Fruit fly (Drosophila melanogaster) whole organism, pupa: ENCODE measurements around the gene MED4.

Source experiments
- CG10348 ChIP-seq: fragments of 200-800 bp; sonication (Bioruptor generic); IDR thresholded peaks from 2 replicates; pipeline ENCODE4 v1.3.6; 2022; ENCODE audit warnings: missing biosample characterization, missing genetic modification characterization
- CG12605 ChIP-seq: fragments of 200-800 bp; sonication (Bioruptor generic); IDR thresholded peaks from 2 replicates; pipeline ENCODE4 v1.3.6; 2022; ENCODE audit warnings: missing biosample characterization, missing genetic modification characterization
- CG13204 ChIP-seq: fragments of 200-800 bp; sonication (Bioruptor generic); optimal IDR thresholded peaks from 2 replicates; lab custom pipeline; 2018; ENCODE audit warnings: missing biosample characterization, mild to moderate bottlenecking, missing genetic modification characterization, moderate library complexity
- CG14655 ChIP-seq: fragments of 200-800 bp; sonication (Bioruptor generic); optimal IDR thresholded peaks from 3 replicates; lab custom pipeline; 2017; ENCODE audit warnings: mild to moderate bottlenecking, missing biosample characterization, missing genetic modification reagents, missing genetic modification characterization
- CG15710 ChIP-seq: fragments of 200-800 bp; sonication (Bioruptor generic); optimal IDR thresholded peaks from 2 replicates; lab custom pipeline; 2018; ENCODE audit warnings: missing biosample characterization, mild to moderate bottlenecking, missing genetic modification characterization, moderate library complexity
- CG17806 ChIP-seq: fragments of 200-800 bp; sonication (Bioruptor generic); optimal IDR thresholded peaks from 2 replicates; lab custom pipeline; 2018; ENCODE audit warnings: missing biosample characterization, mild to moderate bottlenecking, missing genetic modification characterization, moderate library complexity
- CG32121 ChIP-seq: fragments of 200-800 bp; sonication (Bioruptor generic); IDR thresholded peaks from 2 replicates; pipeline ENCODE4 v1.3.6; 2022; ENCODE audit warnings: missing biosample characterization, missing genetic modification characterization
- CG34367 ChIP-seq: fragments of 200-800 bp; sonication (Bioruptor generic); optimal IDR thresholded peaks from 2 replicates; lab custom pipeline; 2018; ENCODE audit warnings: missing biosample characterization, mild to moderate bottlenecking, missing genetic modification characterization
- CG4496 ChIP-seq: fragments of 200-800 bp; sonication (Bioruptor generic); IDR thresholded peaks from 3 replicates; pipeline ENCODE4 v1.3.6; 2022; ENCODE audit warnings: missing biosample characterization, missing genetic modification characterization
- CG8159 ChIP-seq: fragments of 200-800 bp; sonication (Bioruptor generic); optimal IDR thresholded peaks from 3 replicates; lab custom pipeline; 2018; ENCODE audit warnings: missing biosample characterization, mild to moderate bottlenecking, missing genetic modification characterization, moderate library complexity
- CG8301 ChIP-seq: fragments of 200-800 bp; sonication (Bioruptor generic); optimal IDR thresholded peaks from 2 replicates; lab custom pipeline; 2018; ENCODE audit warnings: missing biosample characterization, mild to moderate bottlenecking, missing genetic modification characterization
- CG9948 ChIP-seq: fragments of 200-800 bp; sonication (Bioruptor generic); optimal IDR thresholded peaks from 2 replicates; lab custom pipeline; 2018; ENCODE audit warnings: missing biosample characterization, mild to moderate bottlenecking, missing genetic modification characterization, moderate library complexity
- D1 ChIP-seq: fragments of 200-800 bp; sonication (Bioruptor generic); optimal IDR thresholded peaks from 2 replicates; lab custom pipeline; 2018; ENCODE audit warnings: missing biosample characterization, mild to moderate bottlenecking, missing genetic modification characterization, moderate library complexity
- EcR ChIP-seq: fragments of 200-800 bp; sonication (Bioruptor generic); optimal IDR thresholded peaks from 3 replicates; lab custom pipeline; 2019; ENCODE audit warnings: missing biosample characterization, missing genetic modification characterization, mild to moderate bottlenecking, moderate library complexity, missing genetic modification reagents
- Ets98B ChIP-seq: fragments of 200-800 bp; sonication (Bioruptor generic); IDR thresholded peaks from 2 replicates; pipeline ENCODE4 v1.3.6; 2022; ENCODE audit warnings: missing biosample characterization, missing genetic modification characterization
- Pif1A ChIP-seq: fragments of 200-800 bp; sonication (Bioruptor generic); optimal IDR thresholded peaks from 3 replicates; lab custom pipeline; 2016; ENCODE audit warnings: missing biosample characterization, missing genetic modification characterization
- Pif1B ChIP-seq: fragments of 200-800 bp; sonication (Bioruptor generic); optimal IDR thresholded peaks from 3 replicates; lab custom pipeline; 2016; ENCODE audit warnings: missing biosample characterization, missing genetic modification characterization
- Snoo ChIP-seq: fragments of 200-800 bp; sonication (Bioruptor generic); optimal IDR thresholded peaks from 3 replicates; lab custom pipeline; 2017; ENCODE audit warnings: missing biosample characterization, mild to moderate bottlenecking, missing genetic modification characterization, inconsistent platforms
- fd96Ca ChIP-seq: fragments of 200-800 bp; sonication (Bioruptor generic); IDR thresholded peaks from 3 replicates; pipeline ENCODE4 v1.3.6; 2022; ENCODE audit warnings: missing biosample characterization, missing genetic modification characterization
- gl ChIP-seq: fragments of 200-800 bp; sonication (Bioruptor generic); optimal IDR thresholded peaks from 2 replicates; lab custom pipeline; 2018; ENCODE audit warnings: missing biosample characterization, mild to moderate bottlenecking, missing genetic modification characterization
- rn ChIP-seq: fragments of 200-800 bp; sonication (Bioruptor generic); IDR thresholded peaks from 2 replicates; pipeline ENCODE4 v1.3.6; 2022; ENCODE audit warnings: missing biosample characterization, missing genetic modification characterization

MED4 gene

DNA sequence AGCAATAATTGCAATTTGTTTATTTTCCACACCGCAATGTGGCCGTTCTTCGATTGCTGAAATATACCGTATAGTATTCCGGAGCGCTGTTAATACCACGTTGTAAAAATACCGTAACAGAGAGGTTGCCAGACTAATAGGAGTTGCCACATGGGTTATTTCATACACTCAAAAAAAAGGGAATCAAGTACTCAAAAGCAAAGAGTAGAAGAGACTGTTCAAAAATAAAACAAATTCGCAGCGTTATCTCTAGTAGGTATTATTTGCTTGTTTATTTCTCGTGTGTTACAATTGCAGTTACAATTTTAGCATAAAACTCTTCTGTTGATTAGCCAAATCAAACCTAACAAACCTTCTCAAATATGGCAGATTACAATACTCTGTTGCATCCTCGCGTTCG is at the start of gene MED4:
MED4 (minus strand) TSS at position 59 of the 400 bp plus-strand sequence.
- no peak for TF ChIP-seq D1 (tag; lab: Kevin White, UChicago)
- peak; percentile 71 for TF ChIP-seq CG15710
- no peak for TF ChIP-seq Pif1A
- peak; percentile 70 for TF ChIP-seq CG8159
- peak; percentile 77 for TF ChIP-seq CG32121 (GFP tag; lab: Robert Waterston, UW)
- TF ChIP-seq Ets98B (GFP tag; lab: Robert Waterston, UW): peak; percentile 85
- peak; percentile 68 for TF ChIP-seq CG17806 (tag; lab: Kevin White, UChicago)
- TF ChIP-seq CG9948 (tag; lab: Kevin White, UChicago): peak; percentile 61
- no peak for TF ChIP-seq CG14655 (GFP tag; lab: Kevin White, UChicago)
- no peak for TF ChIP-seq Pif1B (GFP tag; lab: Kevin White, UChicago)
- TF ChIP-seq Snoo (tag; lab: Kevin White, UChicago): peak; percentile 75
- TF ChIP-seq rn (GFP tag; lab: Robert Waterston, UW): peak; percentile 57
- TF ChIP-seq CG10348: no peak
- no peak for TF ChIP-seq EcR (GFP tag; lab: Kevin White, UChicago)
- TF ChIP-seq CG34367 (tag; lab: Kevin White, UChicago): peak; percentile 65
- TF ChIP-seq CG13204 (GFP tag; lab: Kevin White, UChicago): no peak
- TF ChIP-seq CG8301 (tag; lab: Kevin White, UChicago): peak; percentile 79
- peak; percentile 66 for TF ChIP-seq CG12605 (GFP tag; lab: Robert Waterston, UW)
- TF ChIP-seq fd96Ca (GFP tag; lab: Robert Waterston, UW): peak; percentile 60; the same call in 2 of the 3 replicates
- peak; percentile 43 for TF ChIP-seq gl (tag; lab: Kevin White, UChicago)
- TF ChIP-seq CG4496 (GFP tag; lab: Robert Waterston, UW): peak; percentile 89

DNA sequence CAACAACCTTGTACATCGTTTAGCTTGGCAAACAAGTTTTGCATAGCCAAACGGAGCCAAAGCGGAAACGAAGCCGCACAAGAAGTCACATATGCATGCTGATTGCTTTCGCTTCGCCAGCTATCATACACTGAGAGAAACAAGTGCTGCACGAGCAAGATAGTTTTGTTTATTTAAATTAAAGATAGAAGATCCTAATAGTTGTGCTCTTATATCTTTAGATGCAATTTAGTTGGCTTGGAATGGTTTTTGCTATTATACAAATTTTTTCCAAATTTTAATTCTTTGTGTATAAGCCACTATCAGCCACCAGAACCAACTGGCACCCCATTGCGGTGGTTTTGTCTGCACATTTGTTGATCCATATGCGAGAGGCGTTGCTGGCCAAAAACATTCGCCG is 33.2 kb upstream of the MED4 start:
- TF ChIP-seq Pif1A: peak; percentile 16
- no peak for TF ChIP-seq CG17806 (tag; lab: Kevin White, UChicago)
- TF ChIP-seq fd96Ca (GFP tag; lab: Robert Waterston, UW): 0 out of 3 replicates have a peak, but pooled peaks have one; percentile 8
- TF ChIP-seq CG8301 (tag; lab: Kevin White, UChicago): no peak
- no peak for TF ChIP-seq Pif1B (GFP tag; lab: Kevin White, UChicago)
- TF ChIP-seq CG14655 (GFP tag; lab: Kevin White, UChicago): peak; percentile 45
- no peak for TF ChIP-seq CG34367 (tag; lab: Kevin White, UChicago)
- no peak for TF ChIP-seq rn (GFP tag; lab: Robert Waterston, UW)
- no peak for TF ChIP-seq EcR (GFP tag; lab: Kevin White, UChicago)
- TF ChIP-seq CG10348: no peak

DNA sequence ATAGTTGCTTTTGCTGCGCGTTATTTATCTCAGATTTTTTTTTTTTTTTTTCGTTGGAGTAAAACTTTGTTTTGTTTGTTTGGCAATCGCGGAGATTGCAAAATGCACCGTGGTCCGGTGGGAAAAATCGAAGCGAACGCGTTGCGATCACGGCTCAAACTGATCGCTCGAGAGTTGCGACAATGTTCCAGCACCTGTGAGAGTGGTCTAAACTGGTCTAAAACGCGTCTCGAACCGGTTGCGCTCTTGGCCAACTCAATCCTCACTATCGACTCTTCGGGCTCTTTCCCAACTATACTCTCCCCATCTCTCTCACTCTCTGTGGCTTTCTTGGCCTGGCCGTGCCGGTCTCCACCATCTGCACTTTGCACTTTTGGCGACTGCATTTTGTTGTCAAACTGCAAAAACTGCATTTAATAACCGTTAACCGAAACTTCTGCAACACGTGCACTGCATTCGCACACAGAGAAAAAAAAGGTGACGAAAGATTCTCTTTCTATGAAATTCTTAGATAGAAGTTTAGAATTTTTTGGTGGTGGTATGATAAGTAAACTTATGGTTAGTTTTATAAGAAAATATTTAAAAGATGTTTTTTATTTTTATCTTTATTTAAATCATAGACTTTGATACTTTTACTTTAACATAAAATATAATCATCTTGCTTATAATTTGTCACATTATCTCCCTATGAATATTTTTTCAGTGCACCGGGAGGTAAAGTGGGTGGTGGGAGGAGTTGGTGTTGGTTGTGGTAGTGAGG is 13.6 kb upstream of the MED4 start, which contains the start of gene CG14830:
CG14830 (minus strand) TSS at position 164 of the 760 bp plus-strand sequence.
- no peak for TF ChIP-seq Snoo (tag; lab: Kevin White, UChicago)
- TF ChIP-seq CG34367 (tag; lab: Kevin White, UChicago): peak; percentile 7
- TF ChIP-seq CG14655 (GFP tag; lab: Kevin White, UChicago): peak; percentile 90
- TF ChIP-seq CG13204 (GFP tag; lab: Kevin White, UChicago): no peak
- TF ChIP-seq CG8301 (tag; lab: Kevin White, UChicago): peak; percentile 87
- TF ChIP-seq EcR (GFP tag; lab: Kevin White, UChicago): no peak
- peak; percentile 57 for TF ChIP-seq CG12605 (GFP tag; lab: Robert Waterston, UW)
- peak; percentile 28; the same call in 1 of the 3 replicates for TF ChIP-seq CG4496 (GFP tag; lab: Robert Waterston, UW)
- peak; percentile 20 for TF ChIP-seq gl (tag; lab: Kevin White, UChicago)
- peak; percentile 78 for TF ChIP-seq CG8159
- TF ChIP-seq Ets98B (GFP tag; lab: Robert Waterston, UW): peak; percentile 27
- no peak for TF ChIP-seq Pif1A
- TF ChIP-seq CG17806 (tag; lab: Kevin White, UChicago): peak; percentile 76
- peak; percentile 55 for TF ChIP-seq D1 (tag; lab: Kevin White, UChicago)
- TF ChIP-seq, all 21 proteins: peak for 10

DNA sequence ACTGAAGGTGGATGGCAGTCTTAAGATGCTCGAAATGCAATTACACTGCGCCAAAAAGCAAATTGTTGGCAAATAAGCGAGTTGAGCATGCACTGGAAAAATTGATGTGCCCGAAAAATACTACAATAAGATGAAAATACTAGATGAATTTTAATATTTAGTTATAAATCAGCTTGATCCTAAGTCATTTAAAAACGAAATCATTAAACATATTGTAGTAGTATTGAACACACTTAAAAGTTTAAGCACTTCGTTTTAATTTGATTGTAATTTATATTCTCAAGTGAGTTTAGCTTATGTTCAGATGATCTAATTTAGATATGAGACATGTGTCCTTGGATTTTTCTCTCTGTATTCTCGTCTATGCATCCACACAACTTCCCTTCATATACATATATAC is 12.1 kb upstream of the MED4 start:
- no peak for TF ChIP-seq CG12605 (GFP tag; lab: Robert Waterston, UW)
- no peak; the same call in 1 of the 2 replicates for TF ChIP-seq Ets98B (GFP tag; lab: Robert Waterston, UW)
- TF ChIP-seq Snoo (tag; lab: Kevin White, UChicago): peak; percentile 14
- peak; percentile 67 for TF ChIP-seq D1 (tag; lab: Kevin White, UChicago)
- peak; percentile 65 for TF ChIP-seq CG9948 (tag; lab: Kevin White, UChicago)
- TF ChIP-seq CG4496 (GFP tag; lab: Robert Waterston, UW): peak; percentile 40; the same call in 1 of the 3 replicates
- peak; percentile 28 for TF ChIP-seq CG8301 (tag; lab: Kevin White, UChicago)
- peak; percentile 68 for TF ChIP-seq CG14655 (GFP tag; lab: Kevin White, UChicago)
- peak; percentile 76 for TF ChIP-seq CG8159
- TF ChIP-seq CG34367 (tag; lab: Kevin White, UChicago): peak; percentile 11
- TF ChIP-seq Pif1B (GFP tag; lab: Kevin White, UChicago): peak; percentile 38
- TF ChIP-seq CG15710: peak; percentile 74
- no peak for TF ChIP-seq EcR (GFP tag; lab: Kevin White, UChicago)
- TF ChIP-seq Pif1A: peak; percentile 32
- TF ChIP-seq CG17806 (tag; lab: Kevin White, UChicago): peak; percentile 62

- TF ChIP-seq CG17806 (tag; lab: Kevin White, UChicago) (no peak), Snoo (tag; lab: Kevin White, UChicago) (no peak), CG12605 (GFP tag; lab: Robert Waterston, UW) (no peak), CG34367 (tag; lab: Kevin White, UChicago) (no peak), Pif1A (no peak), CG8159 (no peak), CG14655 (GFP tag; lab: Kevin White, UChicago) (no peak), D1 (tag; lab: Kevin White, UChicago) (no peak), CG32121 (GFP tag; lab: Robert Waterston, UW) (no peak), CG9948 (tag; lab: Kevin White, UChicago) (no peak), Pif1B (GFP tag; lab: Kevin White, UChicago) (no peak)
- TF ChIP-seq, all 21 proteins: peak for 0
Measured at dm6 chr3L:7258267-7258666, 7.9 kb upstream of the MED4 start.
